Fruit fly (Drosophila melanogaster) Kc167 (cell line): ENCODE results near the gene Dbp73D.

Source experiments
- Myc ChIP-seq: fragments of >200 bp; optimal IDR thresholded peaks from 2 replicates; lab custom pipeline; 2017; ENCODE audit warnings: missing external identifiers
- Sin3A ChIP-seq: fragments of >200 bp; optimal IDR thresholded peaks from 2 replicates; lab custom pipeline; 2018; ENCODE audit warnings: missing external identifiers
- h ChIP-seq: fragments of >200 bp; optimal IDR thresholded peaks from 3 replicates; lab custom pipeline; 2018; ENCODE audit warnings: missing external identifiers
- psq ChIP-seq: fragments of >200 bp; optimal IDR thresholded peaks from 2 replicates; lab custom pipeline; 2017; ENCODE audit warnings: missing external identifiers

DNA sequence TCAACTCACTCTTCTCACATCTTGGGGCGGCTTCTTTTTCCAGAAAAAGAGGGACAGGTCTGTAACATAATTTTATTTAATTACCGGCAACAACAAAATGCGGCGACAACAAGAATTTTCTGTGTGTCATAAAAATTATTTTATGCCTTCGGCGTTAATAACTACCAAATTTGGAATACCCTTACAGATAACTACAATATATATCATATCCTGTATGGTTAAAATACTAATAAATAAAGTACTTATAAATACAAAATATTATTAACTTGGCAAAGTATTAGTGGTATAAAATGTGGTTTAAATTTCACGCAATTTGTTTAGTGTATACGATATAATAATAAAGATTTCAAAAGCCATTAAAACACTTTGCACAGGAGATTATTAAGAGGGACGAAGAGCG is 20.1 kb upstream of the Dbp73D start:
- no peak for TF ChIP-seq h (lab: Kevin White, UChicago)
- TF ChIP-seq psq (lab: Kevin White, UChicago) = no peak
- no peak for TF ChIP-seq Myc (lab: Kevin White, UChicago)
- TF ChIP-seq Sin3A (lab: Kevin White, UChicago) = no peak
